Fruit fly (Drosophila melanogaster): ENCODE results near the gene CG8813.

CG8813 gene

dm6 chr2L:2905051-2905446 is 35.6 kb downstream of the CG8813 start (continued):
- TF ChIP-seq esg (GFP tag; conservative IDR thresholded peaks at IDR 0.05) (peak; percentile 24; the same call in 1 of the 2 replicates), tna (GFP tag; IDR thresholded peaks at IDR 0.05; ENCODE audit: partially characterized antibody) (no peak), az2 (GFP tag; optimal IDR thresholded peaks at IDR 0.05) (peak; percentile 31), al (GFP tag; IDR thresholded peaks at IDR 0.05) (no peak), Rx (GFP tag; IDR thresholded peaks at IDR 0.05) (no peak), CG13123 (GFP tag; optimal IDR thresholded peaks at IDR 0.05) (no peak), Dbx (GFP tag; IDR thresholded peaks at IDR 0.05) (no peak), zfh1 (GFP tag; IDR thresholded peaks at IDR 0.05) (peak; percentile 33; the same call in 1 of the 3 replicates), gro (GFP tag; optimal IDR thresholded peaks at IDR 0.05) (no peak), CG7556 (GFP tag; optimal IDR thresholded peaks at IDR 0.05) (peak; percentile 26), CG1233 (GFP tag; optimal IDR thresholded peaks at IDR 0.05) (no peak), trem (tag; optimal IDR thresholded peaks at IDR 0.05) (no peak), CG13894 (tag; optimal IDR thresholded peaks at IDR 0.05) (no peak), CG6791 (GFP tag; IDR thresholded peaks at IDR 0.05; ENCODE audit: partially characterized antibody) (no peak), dan (GFP tag; IDR thresholded peaks at IDR 0.05) (no peak), HmgZ (tag; optimal IDR thresholded peaks at IDR 0.05) (no peak), CG9437 (GFP tag; optimal IDR thresholded peaks at IDR 0.05) (peak; percentile 49), Elba2 (GFP tag; optimal IDR thresholded peaks at IDR 0.05) (no peak), pzg (GFP tag; optimal IDR thresholded peaks at IDR 0.05) (no peak), CG11456 (GFP tag; IDR thresholded peaks at IDR 0.05) (no peak), CG6689 (GFP tag; IDR thresholded peaks at IDR 0.05) (peak; percentile 65), pros (GFP tag; optimal IDR thresholded peaks at IDR 0.05) (no peak), chm (GFP tag; IDR thresholded peaks at IDR 0.05) (no peak), CG7357 (GFP tag; IDR thresholded peaks at IDR 0.05) (no peak), CG18262 (tag; optimal IDR thresholded peaks at IDR 0.05) (peak; percentile 46), ind (GFP tag; optimal IDR thresholded peaks at IDR 0.05) (peak; percentile 45), kni (GFP tag; optimal IDR thresholded peaks at IDR 0.05) (no peak), Sry-δ (GFP tag; optimal IDR thresholded peaks at IDR 0.05) (no peak), gsb (GFP tag; IDR thresholded peaks at IDR 0.05) (no peak), CTCF (GFP tag; optimal IDR thresholded peaks at IDR 0.05) (no peak), CG11398 (GFP tag; optimal IDR thresholded peaks at IDR 0.05) (no peak), Gug (GFP tag; IDR thresholded peaks at IDR 0.05) (no peak), Six4 (GFP tag; optimal IDR thresholded peaks at IDR 0.05) (no peak), CG5245 (GFP tag; optimal IDR thresholded peaks at IDR 0.05) (no peak), HLH3B (GFP tag; IDR thresholded peaks at IDR 0.05) (peak; percentile 49), CG1603 (tag; optimal IDR thresholded peaks at IDR 0.05) (no peak), CG9215 (GFP tag; IDR thresholded peaks at IDR 0.05) (no peak), maf-S (GFP tag; optimal IDR thresholded peaks at IDR 0.05) (no peak), Hmr (GFP tag; optimal IDR thresholded peaks at IDR 0.05) (peak; percentile 38), row (GFP tag; IDR thresholded peaks at IDR 0.05) (peak; percentile 75), CG1529 (GFP tag; optimal IDR thresholded peaks at IDR 0.05) (peak; percentile 30), Meics (GFP tag; optimal IDR thresholded peaks at IDR 0.05) (peak; percentile 14), B-H2 (GFP tag; optimal IDR thresholded peaks at IDR 0.05) (no peak), CG10565 (GFP tag; optimal IDR thresholded peaks at IDR 0.05) (no peak), CG14667 (GFP tag; IDR thresholded peaks at IDR 0.05) (no peak; the same call in 1 of the 2 replicates), sna (GFP tag; IDR thresholded peaks at IDR 0.05; ENCODE audit: partially characterized antibody) (no peak), kah (GFP tag; optimal IDR thresholded peaks at IDR 0.05) (no peak), Hand (GFP tag; optimal IDR thresholded peaks at IDR 0.05) (no peak), bab2 (GFP tag; optimal IDR thresholded peaks at IDR 0.05) (no peak), CG7987 (GFP tag; optimal IDR thresholded peaks at IDR 0.05) (no peak), CG4854 (GFP tag; optimal IDR thresholded peaks at IDR 0.05) (no peak), CG9727 (GFP tag; optimal IDR thresholded peaks at IDR 0.05) (no peak), caup (GFP tag; optimal IDR thresholded peaks at IDR 0.05; ENCODE audit: severe bottlenecking) (no peak)
